Worm (Caenorhabditis elegans) whole organism, L1 larva: Measurements from ENCODE around the gene srg-56.

Experiments used
- aha-1 ChIP-seq: fragments of 150-350 bp; optimal IDR thresholded peaks from 2 replicates; lab custom pipeline; 2014; ENCODE audit warnings: missing biosample characterization, missing genetic modification characterization
- aly-2 ChIP-seq: fragments of 150-350 bp; optimal IDR thresholded peaks from 2 replicates; lab custom pipeline; 2014; ENCODE audit warnings: missing biosample characterization, missing genetic modification characterization
- ama-1 ChIP-seq: fragments of 150-350 bp; optimal IDR thresholded peaks from 2 replicates; lab custom pipeline; 2014
- ceh-8 ChIP-seq: fragments of 200-800 bp; sonication (Bioruptor generic); optimal IDR thresholded peaks from 2 replicates; lab custom pipeline; 2018; ENCODE audit warnings: mild to moderate bottlenecking, missing genetic modification characterization, moderate library complexity, missing compliant biosample characterization
- egl-13 ChIP-seq: sonication (generic microtip); optimal IDR thresholded peaks from 2 replicates; lab custom pipeline; 2016; ENCODE audit warnings: missing genotype, missing genetic modification reagents, missing genetic modification characterization, missing compliant biosample characterization
- elt-2 ChIP-seq: sonication (generic microtip); optimal IDR thresholded peaks from 2 replicates; lab custom pipeline; 2016; ENCODE audit warnings: missing genetic modification characterization, mild to moderate bottlenecking, inconsistent platforms, missing compliant biosample characterization, missing genetic modification reagents
- ets-5 ChIP-seq: fragments of 200-800 bp; sonication (Bioruptor generic); IDR thresholded peaks from 2 replicates; pipeline ENCODE4 v1.3.6; 2022; ENCODE audit warnings: missing genetic modification characterization, missing compliant biosample characterization
- fkh-10 ChIP-seq: sonication (generic microtip); optimal IDR thresholded peaks from 2 replicates; lab custom pipeline; 2017; ENCODE audit warnings: missing biosample characterization, missing genetic modification reagents, missing genetic modification characterization
- hlh-4 ChIP-seq: sonication (generic microtip); optimal IDR thresholded peaks from 2 replicates; lab custom pipeline; 2016; ENCODE audit warnings: mild to moderate bottlenecking, missing genetic modification characterization, missing compliant biosample characterization
- irx-1 ChIP-seq: sonication (generic microtip); optimal IDR thresholded peaks from 2 replicates; lab custom pipeline; 2016; ENCODE audit warnings: missing genetic modification characterization, missing compliant biosample characterization
- jun-1 ChIP-seq: fragments of 150-350 bp; optimal IDR thresholded peaks from 2 replicates; lab custom pipeline; 2014; ENCODE audit warnings: missing biosample characterization, missing genetic modification reagents, missing genetic modification characterization
- lin-15B ChIP-seq: fragments of 150-350 bp; sonication (generic microtip); optimal IDR thresholded peaks from 3 replicates; lab custom pipeline; 2014; ENCODE audit warnings: missing biosample characterization, missing genetic modification characterization
- lin-35 ChIP-seq, 2 experiments: fragments of 150-350 bp; optimal IDR thresholded peaks; 2 replicates each; lab custom pipeline; 2014; ENCODE audit warnings: missing biosample characterization in 2 of 2, missing genetic modification characterization in 2 of 2, missing genetic modification reagents in 2 of 2
- lin-39 ChIP-seq: fragments of 150-350 bp; optimal IDR thresholded peaks from 2 replicates; lab custom pipeline; 2014; ENCODE audit warnings: missing biosample characterization, missing genetic modification reagents, missing genetic modification characterization
- mep-1 ChIP-seq: fragments of 150-350 bp; optimal IDR thresholded peaks from 2 replicates; lab custom pipeline; 2014; ENCODE audit warnings: missing biosample characterization, missing genetic modification characterization
- nhr-19 ChIP-seq: fragments of 200-800 bp; sonication (Bioruptor generic); conservative IDR thresholded peaks from 2 replicates; pipeline ENCODE4 v1.3.6; 2022; ENCODE audit warnings: missing genetic modification characterization, missing compliant biosample characterization
- nhr-237 ChIP-seq: fragments of 150-350 bp; optimal IDR thresholded peaks from 2 replicates; lab custom pipeline; 2014; ENCODE audit warnings: missing biosample characterization, missing genetic modification characterization
- nhr-28 ChIP-seq: fragments of 150-350 bp; optimal IDR thresholded peaks from 2 replicates; lab custom pipeline; 2014; ENCODE audit warnings: missing biosample characterization, missing genetic modification characterization
- nhr-47 ChIP-seq: sonication (generic microtip); optimal IDR thresholded peaks from 2 replicates; lab custom pipeline; 2016; ENCODE audit warnings: mild to moderate bottlenecking, missing genetic modification characterization, moderate library complexity, missing compliant biosample characterization
- nhr-71 ChIP-seq: sonication (generic microtip); optimal IDR thresholded peaks from 2 replicates; lab custom pipeline; 2016; ENCODE audit warnings: mild to moderate bottlenecking, missing genetic modification characterization, moderate library complexity, missing compliant biosample characterization
- nhr-77 ChIP-seq: fragments of 150-350 bp; optimal IDR thresholded peaks from 2 replicates; lab custom pipeline; 2014; ENCODE audit warnings: missing biosample characterization, missing genetic modification characterization
- nhr-84 ChIP-seq: sonication (generic microtip); optimal IDR thresholded peaks from 2 replicates; lab custom pipeline; 2017; ENCODE audit warnings: missing biosample characterization, missing genetic modification characterization
- nhr-90 ChIP-seq: sonication (generic microtip); optimal IDR thresholded peaks from 2 replicates; lab custom pipeline; 2016; ENCODE audit warnings: mild to moderate bottlenecking, missing genetic modification characterization, missing compliant biosample characterization; ENCODE audit not compliant: poor library complexity
- pqm-1 ChIP-seq: sonication (generic microtip); optimal IDR thresholded peaks from 3 replicates; lab custom pipeline; 2017; ENCODE audit warnings: missing biosample characterization, missing genetic modification characterization
- skn-1 ChIP-seq: fragments of 150-350 bp; optimal IDR thresholded peaks from 2 replicates; lab custom pipeline; 2014; ENCODE audit warnings: missing biosample characterization, missing genetic modification characterization
- snpc-4 ChIP-seq: fragments of 150-350 bp; optimal IDR thresholded peaks from 2 replicates; lab custom pipeline; 2014; ENCODE audit warnings: missing biosample characterization, missing genetic modification characterization
- swsn-7 ChIP-seq: sonication (generic microtip); optimal IDR thresholded peaks from 2 replicates; lab custom pipeline; 2016; ENCODE audit warnings: missing genetic modification characterization, missing compliant biosample characterization
- tbx-2 ChIP-seq: sonication (generic microtip); optimal IDR thresholded peaks from 2 replicates; lab custom pipeline; 2016; ENCODE audit warnings: missing genetic modification characterization, missing compliant biosample characterization
- tlp-1 ChIP-seq: fragments of 150-350 bp; optimal IDR thresholded peaks from 2 replicates; lab custom pipeline; 2014; ENCODE audit warnings: missing biosample characterization, missing genetic modification characterization
- zip-4 ChIP-seq: fragments of 200-800 bp; sonication (Bioruptor generic); optimal IDR thresholded peaks from 2 replicates; lab custom pipeline; 2018; ENCODE audit warnings: mild to moderate bottlenecking, missing genetic modification characterization, moderate library complexity, missing compliant biosample characterization
- ztf-11 ChIP-seq, 2 experiments: sonication (generic microtip); optimal IDR thresholded peaks; 2 replicates each; lab custom pipeline; 2016 to 2017; ENCODE audit warnings: missing genetic modification characterization in 2 of 2, missing biosample characterization in 1 of 2, missing compliant biosample characterization in 1 of 2

srg-56 gene

ce11 chrV:2742298-2742697, 4.2 kb upstream of the srg-56 start, which contains the start of gene srg-62:
TSS of gene srg-62 (minus strand) at chrV:2742398.
- TF ChIP-seq nhr-237: no peak
- TF ChIP-seq ztf-11 (tag; optimal IDR thresholded peaks at IDR 0.05; lab: Kevin White, UChicago): no peak
- TF ChIP-seq lin-15B (tag; lab: Kevin White, UChicago): no peak

ce11 chrV:2740228-2740627, 2.2 kb upstream of the srg-56 start, which contains the start of gene srg-61:
TSS of gene srg-61 (minus strand) at chrV:2740328.
- TF ChIP-seq aly-2 (tag; lab: Kevin White, UChicago): no peak
- TF ChIP-seq nhr-47 (tag; lab: Kevin White, UChicago): no peak
- no peak for TF ChIP-seq lin-35 (GFP tag; optimal IDR thresholded peaks at IDR 0.05; lab: Kevin White, UChicago)
- TF ChIP-seq nhr-90 (tag; lab: Kevin White, UChicago): no peak
- TF ChIP-seq ztf-11 (tag; optimal IDR thresholded peaks at IDR 0.05; lab: Kevin White, UChicago): no peak
- TF ChIP-seq tbx-2 (tag; lab: Kevin White, UChicago): no peak
- no peak for TF ChIP-seq lin-15B (tag; lab: Kevin White, UChicago)
- no peak for TF ChIP-seq nhr-237
- no peak for TF ChIP-seq egl-13 (tag; lab: Kevin White, UChicago)
- no peak for TF ChIP-seq ceh-8 (GFP tag; lab: Kevin White, UChicago)
- TF ChIP-seq irx-1 (tag; lab: Kevin White, UChicago): no peak

ce11 chrV:2739607-2740006, 1.5 kb upstream of the srg-56 start:
- no peak for TF ChIP-seq nhr-47 (tag; lab: Kevin White, UChicago)
- peak; percentile 63 for TF ChIP-seq snpc-4 (tag; lab: Kevin White, UChicago)

- TF ChIP-seq mep-1 (tag; lab: Kevin White, UChicago) (no peak), hlh-4 (tag; lab: Kevin White, UChicago) (no peak), tlp-1 (tag; lab: Kevin White, UChicago) (no peak)
- TF ChIP-seq, all 84 proteins: peak for 0
Measured at ce11 chrV:2734360-2734759, 3.7 kb downstream of the srg-56 start, which contains the start of gene srg-57. TSS of gene srg-57 (minus strand) at chrV:2734460.

ce11 chrV:2730784-2731480, 7.1 kb downstream of the srg-56 start, which contains the start of gene dod-3:
TSS of gene dod-3 (minus strand) at chrV:2731098.
- no peak for TF ChIP-seq pqm-1 (tag; lab: Kevin White, UChicago)
- peak; percentile 8 for TF ChIP-seq ama-1 (lab: Kevin White, UChicago)
- TF ChIP-seq nhr-90 (tag; lab: Kevin White, UChicago): peak; percentile 43
- peak; percentile 98 for TF ChIP-seq elt-2 (tag; lab: Kevin White, UChicago)

- TF ChIP-seq swsn-7: no peak
- TF ChIP-seq aha-1: no peak
- TF ChIP-seq nhr-77 (tag; lab: Kevin White, UChicago): no peak
- no peak for TF ChIP-seq fkh-10 (GFP tag; lab: Kevin White, UChicago)
- no peak for TF ChIP-seq nhr-28 (tag; lab: Kevin White, UChicago)
- no peak for TF ChIP-seq ets-5 (GFP tag; lab: Robert Waterston, UW)
- TF ChIP-seq skn-1 (tag; lab: Kevin White, UChicago): no peak
- TF ChIP-seq nhr-19 (GFP tag; lab: Robert Waterston, UW): no peak
- TF ChIP-seq nhr-71 (tag; lab: Kevin White, UChicago): no peak
- no peak for TF ChIP-seq lin-39
- TF ChIP-seq jun-1: no peak
- no peak for TF ChIP-seq nhr-84 (tag; lab: Kevin White, UChicago)
- TF ChIP-seq zip-4 (GFP tag; lab: Kevin White, UChicago): no peak
- TF ChIP-seq, all 84 proteins: peak for 0
Measured at ce11 chrV:2728236-2728635, 9.8 kb downstream of the srg-56 start, which contains the start of gene str-33. TSS of gene str-33 (plus strand) at chrV:2728536.
